Worm (Caenorhabditis elegans) whole organism, L3 larva: ENCODE data around the gene C34C12.9.

Source experiments
- R02D3.7 ChIP-seq: fragments of 150-350 bp; optimal IDR thresholded peaks from 2 replicates; lab custom pipeline; 2014; ENCODE audit warnings: missing biosample characterization, missing genetic modification characterization
- ZK546.5 ChIP-seq: sonication (generic microtip); optimal IDR thresholded peaks from 2 replicates; lab custom pipeline; 2017; ENCODE audit warnings: missing biosample characterization, missing genetic modification characterization
- elt-3 ChIP-seq, 3 experiments: fragments of 150-350 bp in 1 of 3; sonication (generic microtip) in 2 of 3; optimal IDR thresholded peaks; 2 replicates in 2 of 3; 4 replicates in 1 of 3; lab custom pipeline; 2014 to 2017; ENCODE audit warnings: missing biosample characterization in 3 of 3, missing genetic modification characterization in 3 of 3
- eor-1 ChIP-seq, 2 experiments: fragments of 150-350 bp; optimal IDR thresholded peaks; 2 replicates each; lab custom pipeline; 2014 to 2018; ENCODE audit warnings: missing biosample characterization in 2 of 2, missing genetic modification characterization in 2 of 2
- jun-1 ChIP-seq: fragments of 150-350 bp; optimal IDR thresholded peaks from 2 replicates; lab custom pipeline; 2014; ENCODE audit warnings: missing biosample characterization, missing genetic modification reagents, missing genetic modification characterization
- nhr-237 ChIP-seq: fragments of 150-350 bp; optimal IDR thresholded peaks from 2 replicates; lab custom pipeline; 2014; ENCODE audit warnings: missing biosample characterization, missing genetic modification characterization
- nhr-76 ChIP-seq: fragments of 150-350 bp; sonication (generic microtip); optimal IDR thresholded peaks from 5 replicates; lab custom pipeline; 2014; ENCODE audit warnings: missing biosample characterization, missing genetic modification characterization
- skn-1 ChIP-seq: fragments of 150-350 bp; optimal IDR thresholded peaks from 2 replicates; lab custom pipeline; 2014; ENCODE audit warnings: missing biosample characterization, missing genetic modification characterization
- tbx-2 ChIP-seq: sonication (generic microtip); optimal IDR thresholded peaks from 2 replicates; lab custom pipeline; 2016; ENCODE audit warnings: mild to moderate bottlenecking, missing genetic modification characterization, missing compliant biosample characterization
- ztf-11 ChIP-seq: fragments of 150-350 bp; optimal IDR thresholded peaks from 2 replicates; lab custom pipeline; 2014; ENCODE audit warnings: missing biosample characterization, missing genetic modification characterization

ce11 chrIII:3511808-3512207, 36.5 kb upstream of the C34C12.9 start:
- no peak for TF ChIP-seq tbx-2
- TF ChIP-seq ztf-11: no peak
- TF ChIP-seq nhr-76: no peak
- no peak for TF ChIP-seq nhr-237 (tag; lab: Kevin White, UChicago)
- TF ChIP-seq skn-1: no peak
- no peak for TF ChIP-seq ZK546.5 (tag; lab: Kevin White, UChicago)
- no peak for TF ChIP-seq jun-1 (tag; lab: Kevin White, UChicago)
- TF ChIP-seq eor-1 (tag; optimal IDR thresholded peaks at IDR 0.05; lab: Kevin White, UChicago): no peak
- TF ChIP-seq elt-3 (tag; optimal IDR thresholded peaks at IDR 0.05; lab: Kevin White, UChicago): no peak
- TF ChIP-seq R02D3.7 (tag; lab: Kevin White, UChicago): no peak
